Worm (Caenorhabditis elegans) whole organism, late embryonic: ENCODE results near the gene nmur-2.

ENCODE experiments used
- C38D4.7 ChIP-seq: fragments of 200-800 bp; sonication (Bioruptor generic); optimal IDR thresholded peaks from 2 replicates; lab custom pipeline; 2018; ENCODE audit warnings: mild to moderate bottlenecking, missing genetic modification characterization, moderate library complexity, missing compliant biosample characterization
- K02D7.2 ChIP-seq: sonication (generic microtip); optimal IDR thresholded peaks from 2 replicates; lab custom pipeline; 2017; ENCODE audit warnings: mild to moderate bottlenecking, missing genetic modification characterization, missing compliant biosample characterization
- ama-1 ChIP-seq: fragments of 150-350 bp; optimal IDR thresholded peaks from 2 replicates; lab custom pipeline; 2014
- ceh-19 ChIP-seq: fragments of 200-800 bp; sonication (Bioruptor generic); optimal IDR thresholded peaks from 2 replicates; lab custom pipeline; 2018; ENCODE audit warnings: mild to moderate bottlenecking, missing genetic modification characterization, missing compliant biosample characterization
- ceh-2 ChIP-seq: sonication (generic microtip); optimal IDR thresholded peaks from 2 replicates; lab custom pipeline; 2016; ENCODE audit warnings: missing genotype, missing genetic modification characterization, missing compliant biosample characterization
- ceh-22 ChIP-seq: sonication (generic microtip); optimal IDR thresholded peaks from 2 replicates; lab custom pipeline; 2017; ENCODE audit warnings: missing biosample characterization, missing genetic modification characterization
- ceh-24 ChIP-seq: sonication (generic microtip); optimal IDR thresholded peaks from 2 replicates; lab custom pipeline; 2016; ENCODE audit warnings: mild to moderate bottlenecking, missing genetic modification characterization, missing compliant biosample characterization
- ceh-30 ChIP-seq: fragments of 150-350 bp; optimal IDR thresholded peaks from 2 replicates; lab custom pipeline; 2014; ENCODE audit warnings: missing biosample characterization, missing genetic modification characterization
- ceh-34 ChIP-seq: sonication (generic microtip); optimal IDR thresholded peaks from 2 replicates; lab custom pipeline; 2016; ENCODE audit warnings: mild to moderate bottlenecking, missing genetic modification characterization, missing compliant biosample characterization
- ceh-45 ChIP-seq: fragments of 200-800 bp; sonication (Bioruptor generic); IDR thresholded peaks from 2 replicates; pipeline ENCODE4 v1.3.6; 2022; ENCODE audit warnings: missing genetic modification reagents, missing genetic modification characterization, missing compliant biosample characterization
- ceh-48 ChIP-seq: sonication (generic microtip); optimal IDR thresholded peaks from 2 replicates; lab custom pipeline; 2016; ENCODE audit warnings: missing genetic modification characterization, inconsistent platforms, missing compliant biosample characterization
- ceh-6 ChIP-seq: fragments of 200-800 bp; sonication (Bioruptor generic); optimal IDR thresholded peaks from 2 replicates; lab custom pipeline; 2018; ENCODE audit warnings: mild to moderate bottlenecking, missing genetic modification characterization, missing compliant biosample characterization
- dmd-4 ChIP-seq: sonication (generic microtip); optimal IDR thresholded peaks from 2 replicates; lab custom pipeline; 2016; ENCODE audit warnings: borderline replicate concordance, missing genetic modification characterization, missing compliant biosample characterization
- dve-1 ChIP-seq: sonication (generic microtip); optimal IDR thresholded peaks from 2 replicates; lab custom pipeline; 2017; ENCODE audit warnings: antibody characterized with exemption, mild to moderate bottlenecking, missing genetic modification characterization, missing compliant biosample characterization
- elt-2 ChIP-seq: sonication (generic microtip); optimal IDR thresholded peaks from 2 replicates; lab custom pipeline; 2016; ENCODE audit warnings: missing genetic modification reagents, missing genetic modification characterization, missing compliant biosample characterization
- eyg-1 ChIP-seq: sonication (generic microtip); optimal IDR thresholded peaks from 2 replicates; lab custom pipeline; 2016; ENCODE audit warnings: missing genotype, missing genetic modification characterization, missing compliant biosample characterization
- fkh-10 ChIP-seq: fragments of 150-350 bp; optimal IDR thresholded peaks from 2 replicates; lab custom pipeline; 2014; ENCODE audit warnings: missing biosample characterization, missing genetic modification reagents, missing genetic modification characterization
- gmeb-2 ChIP-seq: sonication (generic microtip); optimal IDR thresholded peaks from 2 replicates; lab custom pipeline; 2016; ENCODE audit warnings: missing genetic modification characterization, inconsistent platforms, missing compliant biosample characterization
- hlh-13 ChIP-seq: fragments of 200-800 bp; sonication (Bioruptor generic); optimal IDR thresholded peaks from 2 replicates; lab custom pipeline; 2018; ENCODE audit warnings: mild to moderate bottlenecking, missing genetic modification characterization, missing compliant biosample characterization
- hlh-15 ChIP-seq: sonication (generic microtip); optimal IDR thresholded peaks from 2 replicates; lab custom pipeline; 2016; ENCODE audit warnings: missing genetic modification characterization, missing compliant biosample characterization
- hlh-30 ChIP-seq: sonication (generic microtip); optimal IDR thresholded peaks from 2 replicates; lab custom pipeline; 2017; ENCODE audit warnings: antibody characterized with exemption, missing genetic modification characterization, missing compliant biosample characterization; ENCODE audit not compliant: insufficient read depth
- hlh-6 ChIP-seq: sonication (generic microtip); optimal IDR thresholded peaks from 2 replicates; lab custom pipeline; 2016; ENCODE audit warnings: missing genotype, missing genetic modification characterization, missing compliant biosample characterization
- lin-11 ChIP-seq: fragments of 200-800 bp; sonication (Bioruptor generic); optimal IDR thresholded peaks from 2 replicates; lab custom pipeline; 2018; ENCODE audit warnings: mild to moderate bottlenecking, missing genetic modification characterization, missing compliant biosample characterization
- nhr-11 ChIP-seq: fragments of 150-350 bp; optimal IDR thresholded peaks from 2 replicates; lab custom pipeline; 2014; ENCODE audit warnings: missing biosample characterization, missing genetic modification characterization
- npax-4 ChIP-seq: sonication (generic microtip); optimal IDR thresholded peaks from 2 replicates; lab custom pipeline; 2016; ENCODE audit warnings: missing genetic modification characterization, missing compliant biosample characterization
- odd-2 ChIP-seq: sonication (generic microtip); optimal IDR thresholded peaks from 2 replicates; lab custom pipeline; 2017; ENCODE audit warnings: antibody characterized with exemption, mild to moderate bottlenecking, missing genetic modification characterization, missing compliant biosample characterization
- pag-3 ChIP-seq: sonication (generic microtip); optimal IDR thresholded peaks from 2 replicates; lab custom pipeline; 2016; ENCODE audit warnings: missing compliant biosample characterization, missing genetic modification characterization, borderline replicate concordance
- pat-9 ChIP-seq: fragments of 200-800 bp; sonication (Bioruptor generic); optimal IDR thresholded peaks from 2 replicates; lab custom pipeline; 2018; ENCODE audit warnings: mild to moderate bottlenecking, missing genetic modification characterization, moderate library complexity, missing compliant biosample characterization
- pha-4 ChIP-seq: fragments of 150-350 bp; optimal IDR thresholded peaks from 2 replicates; lab custom pipeline; 2018; ENCODE audit warnings: missing biosample characterization, missing genetic modification reagents, missing genetic modification characterization
- pqm-1 ChIP-seq: sonication (generic microtip); optimal IDR thresholded peaks from 2 replicates; lab custom pipeline; 2016; ENCODE audit warnings: missing genetic modification characterization, missing compliant biosample characterization
- pros-1 ChIP-seq: fragments of 150-350 bp; optimal IDR thresholded peaks from 2 replicates; lab custom pipeline; 2014; ENCODE audit warnings: missing biosample characterization, missing genetic modification reagents, missing genetic modification characterization
- ref-2 ChIP-seq: sonication (generic microtip); optimal IDR thresholded peaks from 2 replicates; lab custom pipeline; 2016; ENCODE audit warnings: missing genetic modification characterization, missing compliant biosample characterization
- rnt-1 ChIP-seq: sonication (generic microtip); optimal IDR thresholded peaks from 2 replicates; lab custom pipeline; 2016; ENCODE audit warnings: missing genetic modification characterization, missing compliant biosample characterization
- sox-2 ChIP-seq: fragments of 200-800 bp; sonication (Bioruptor generic); IDR thresholded peaks from 2 replicates; pipeline ENCODE4 v1.3.6; 2022; ENCODE audit warnings: missing genetic modification reagents, missing genetic modification characterization, missing compliant biosample characterization
- sox-4 ChIP-seq: sonication (generic microtip); optimal IDR thresholded peaks from 2 replicates; lab custom pipeline; 2017; ENCODE audit warnings: mild to moderate bottlenecking, missing genetic modification characterization, inconsistent platforms, missing compliant biosample characterization
- syd-9 ChIP-seq: sonication (generic microtip); optimal IDR thresholded peaks from 2 replicates; lab custom pipeline; 2016; ENCODE audit warnings: mild to moderate bottlenecking, missing genetic modification characterization, moderate library complexity, missing compliant biosample characterization
- unc-3 ChIP-seq, 2 experiments: fragments of 200-800 bp in 1 of 2; sonication (Bioruptor generic) in 1 of 2; sonication (generic microtip) in 1 of 2; conservative IDR thresholded peaks in 1 of 2; optimal IDR thresholded peaks in 1 of 2; 2 replicates each; pipeline versions ENCODE4 v1.3.6 to Lab custom; 2016 to 2022; ENCODE audit warnings: missing compliant biosample characterization in 2 of 2, missing genetic modification characterization in 2 of 2, missing genetic modification reagents in 1 of 2
- unc-42 ChIP-seq: sonication (generic microtip); optimal IDR thresholded peaks from 2 replicates; lab custom pipeline; 2016; ENCODE audit warnings: missing genotype, missing genetic modification characterization, missing compliant biosample characterization
- unc-86 ChIP-seq: sonication (generic microtip); optimal IDR thresholded peaks from 2 replicates; lab custom pipeline; 2016; ENCODE audit warnings: missing genetic modification characterization, missing compliant biosample characterization
- ztf-16 ChIP-seq: sonication (generic microtip); optimal IDR thresholded peaks from 2 replicates; lab custom pipeline; 2017; ENCODE audit warnings: missing genetic modification characterization, missing compliant biosample characterization

The nmur-2 gene

DNA sequence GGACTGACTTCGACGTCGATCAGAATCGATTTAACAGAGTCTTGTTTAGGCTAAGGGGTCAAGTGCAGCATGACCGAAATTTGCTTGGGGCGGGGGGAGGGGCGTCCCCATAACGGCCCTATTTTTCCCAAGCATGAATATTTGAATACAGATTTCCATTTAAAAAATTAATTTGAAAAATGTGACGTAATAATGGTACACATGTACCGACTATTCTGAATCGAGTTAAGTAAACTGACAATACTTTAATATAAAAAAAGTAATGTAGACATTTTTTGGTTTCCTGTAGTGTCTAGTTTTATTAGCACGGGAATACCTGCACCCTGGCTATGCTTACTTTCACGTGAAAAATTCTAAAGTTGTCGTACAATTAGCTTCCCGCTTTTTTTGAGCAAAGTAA lies 38.0 kb downstream of the nmur-2 start:
- TF ChIP-seq gmeb-2 (tag; lab: Kevin White, UChicago) = no peak
- TF ChIP-seq fkh-10 (GFP tag; lab: Kevin White, UChicago) = no peak
- TF ChIP-seq ceh-48 (tag; lab: Kevin White, UChicago) = no peak
- TF ChIP-seq ztf-16 = no peak
- no peak for TF ChIP-seq eyg-1
- no peak for TF ChIP-seq unc-3 (GFP tag; conservative IDR thresholded peaks at IDR 0.05; lab: Robert Waterston, UW)
- TF ChIP-seq unc-3 (tag; optimal IDR thresholded peaks at IDR 0.05; lab: Kevin White, UChicago) = no peak
- TF ChIP-seq ceh-2 (tag; lab: Kevin White, UChicago) = no peak
- no peak for TF ChIP-seq ceh-6 (GFP tag; lab: Kevin White, UChicago)
- TF ChIP-seq npax-4 = no peak
- TF ChIP-seq sox-2 (GFP tag; lab: Robert Waterston, UW) = no peak
- no peak for TF ChIP-seq K02D7.2 (tag; lab: Kevin White, UChicago)
- TF ChIP-seq ref-2 (tag; lab: Kevin White, UChicago) = no peak
- no peak for TF ChIP-seq ceh-45 (GFP tag; lab: Robert Waterston, UW)
- TF ChIP-seq rnt-1 (tag; lab: Kevin White, UChicago) = no peak

ce11 chrII:84134-84533 lies 40.7 kb downstream of the nmur-2 start, which contains the start of gene C50D2.6:
C50D2.6 (plus strand) TSS chrII:84434.
- TF ChIP-seq hlh-6 (no peak), nhr-11 (tag; lab: Kevin White, UChicago) (no peak), ceh-48 (tag; lab: Kevin White, UChicago) (no peak), unc-42 (tag; lab: Kevin White, UChicago) (no peak), pqm-1 (tag; lab: Kevin White, UChicago) (no peak), sox-4 (tag; lab: Kevin White, UChicago) (no peak), dve-1 (tag; lab: Kevin White, UChicago) (no peak), lin-11 (tag; lab: Kevin White, UChicago) (no peak), sox-2 (GFP tag; lab: Robert Waterston, UW) (no peak), hlh-13 (GFP tag; lab: Kevin White, UChicago) (no peak), K02D7.2 (tag; lab: Kevin White, UChicago) (no peak), elt-2 (no peak)
- TF ChIP-seq, all 69 proteins: peak for 0

DNA sequence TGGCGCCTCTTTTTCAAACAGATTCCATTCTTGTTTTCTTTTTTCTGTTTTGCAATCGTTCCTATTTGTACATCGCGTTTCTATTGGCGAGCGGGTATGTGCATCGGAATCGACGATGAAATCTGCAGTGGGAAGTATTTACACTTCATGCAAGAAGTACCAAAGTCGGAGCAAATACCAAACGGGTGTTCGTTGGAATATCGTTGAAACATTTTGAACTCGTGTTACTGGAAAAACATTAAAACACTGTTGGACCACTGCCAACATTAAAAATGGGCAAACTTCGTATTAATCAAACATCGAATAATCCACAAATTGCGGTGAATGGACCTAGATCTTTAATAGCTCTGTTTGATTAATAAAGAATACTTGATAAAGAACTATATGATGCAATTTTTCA lies 45.6 kb downstream of the nmur-2 start, which contains the start of gene C23H3.9:
C23H3.9 (minus strand) TSS at position 101 of the 400 bp plus-strand sequence.
- no peak for TF ChIP-seq pha-4
- TF ChIP-seq unc-86 (tag; lab: Kevin White, UChicago) = no peak
- no peak for TF ChIP-seq syd-9
- TF ChIP-seq ama-1 = no peak
- no peak for TF ChIP-seq ceh-6 (GFP tag; lab: Kevin White, UChicago)
- TF ChIP-seq ceh-30 (tag; lab: Kevin White, UChicago) = no peak
- no peak for TF ChIP-seq ceh-2 (tag; lab: Kevin White, UChicago)
- no peak for TF ChIP-seq nhr-11 (tag; lab: Kevin White, UChicago)
- TF ChIP-seq ceh-19 (GFP tag; lab: Kevin White, UChicago) = no peak
- no peak for TF ChIP-seq ceh-24
- TF ChIP-seq elt-2 = no peak
- no peak for TF ChIP-seq hlh-13 (GFP tag; lab: Kevin White, UChicago)
- no peak for TF ChIP-seq sox-4 (tag; lab: Kevin White, UChicago)
- TF ChIP-seq, all 69 proteins: peak for 0

DNA sequence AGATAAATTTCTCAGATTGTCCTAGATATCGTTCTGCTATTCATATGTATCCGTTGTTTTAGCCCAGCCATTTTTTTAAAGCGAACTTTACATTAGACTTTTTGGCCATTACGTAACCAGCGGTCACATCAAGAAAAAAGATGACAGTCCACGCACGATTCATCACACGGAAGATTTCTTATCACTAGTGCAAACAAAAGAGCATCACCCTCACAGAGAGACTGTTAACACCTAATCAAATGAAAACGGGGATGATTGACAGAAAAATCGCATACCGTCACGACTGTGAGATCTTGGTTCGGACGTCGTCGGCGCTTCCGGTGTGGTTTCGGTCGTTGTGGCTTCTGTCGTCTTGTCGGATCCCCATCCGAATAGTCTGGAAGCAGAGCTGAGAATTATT lies 48.1 kb downstream of the nmur-2 start:
- TF ChIP-seq pat-9 (tag; lab: Kevin White, UChicago) (no peak), C38D4.7 (GFP tag; lab: Kevin White, UChicago) (no peak), dmd-4 (no peak), unc-42 (tag; lab: Kevin White, UChicago) (no peak), hlh-30 (no peak), hlh-13 (GFP tag; lab: Kevin White, UChicago) (no peak), nhr-11 (tag; lab: Kevin White, UChicago) (no peak), odd-2 (tag; lab: Kevin White, UChicago) (no peak), ceh-22 (tag; lab: Kevin White, UChicago) (no peak), ama-1 (no peak), ceh-34 (no peak), ceh-45 (GFP tag; lab: Robert Waterston, UW) (no peak), unc-86 (tag; lab: Kevin White, UChicago) (no peak), lin-11 (tag; lab: Kevin White, UChicago) (no peak), pros-1 (tag; lab: Kevin White, UChicago) (no peak), K02D7.2 (tag; lab: Kevin White, UChicago) (no peak), hlh-15 (no peak), pag-3 (tag; lab: Kevin White, UChicago) (no peak)
